Worm (Caenorhabditis elegans) whole organism, young adult: ENCODE data around the gene col-147.

ENCODE experiments used
- B0019.2 ChIP-seq: fragments of 200-800 bp; sonication (Bioruptor generic); conservative IDR thresholded peaks from 2 replicates; pipeline ENCODE4 v1.3.6; 2022; ENCODE audit warnings: missing genetic modification reagents, missing genetic modification characterization, missing compliant biosample characterization
- B0261.1 ChIP-seq: sonication (generic microtip); optimal IDR thresholded peaks from 2 replicates; lab custom pipeline; 2016; ENCODE audit warnings: mild to moderate bottlenecking, missing genetic modification characterization, moderate library complexity, missing compliant biosample characterization
- C06A6.2 ChIP-seq: fragments of 200-800 bp; sonication (Bioruptor generic); conservative IDR thresholded peaks from 2 replicates; pipeline ENCODE4 v1.3.6; 2022; ENCODE audit warnings: missing genetic modification characterization, missing compliant biosample characterization
- D2030.7 ChIP-seq: fragments of 200-800 bp; sonication (Bioruptor generic); IDR thresholded peaks from 2 replicates; pipeline ENCODE4 v1.3.6; 2022; ENCODE audit warnings: missing genetic modification reagents, missing genetic modification characterization, missing compliant biosample characterization
- F10E7.11 ChIP-seq: sonication (generic microtip); optimal IDR thresholded peaks from 2 replicates; lab custom pipeline; 2017; ENCODE audit warnings: mild to moderate bottlenecking, missing genetic modification characterization, moderate library complexity, missing compliant biosample characterization
- F23B12.7 ChIP-seq: sonication (generic microtip); optimal IDR thresholded peaks from 2 replicates; lab custom pipeline; 2017; ENCODE audit warnings: missing genetic modification characterization, mild to moderate bottlenecking, missing compliant biosample characterization, antibody characterized with exemption, moderate library complexity; ENCODE audit not compliant: insufficient read depth
- F33H1.4 ChIP-seq: fragments of 200-800 bp; sonication (Bioruptor generic); IDR thresholded peaks from 2 replicates; pipeline ENCODE4 v1.3.6; 2022; ENCODE audit warnings: missing genetic modification reagents, missing genetic modification characterization, missing compliant biosample characterization
- F39B2.1 ChIP-seq: fragments of 200-800 bp; sonication (Bioruptor generic); IDR thresholded peaks from 2 replicates; pipeline ENCODE4 v1.3.6; 2022; ENCODE audit warnings: missing genetic modification reagents, missing genetic modification characterization, missing compliant biosample characterization
- T26A5.8 ChIP-seq: sonication (generic microtip); optimal IDR thresholded peaks from 2 replicates; lab custom pipeline; 2016; ENCODE audit warnings: missing genetic modification characterization, missing compliant biosample characterization
- Y67H2A.10 ChIP-seq: fragments of 200-800 bp; sonication (Bioruptor generic); conservative IDR thresholded peaks from 2 replicates; pipeline ENCODE4 v1.3.6; 2022; ENCODE audit warnings: missing genetic modification reagents, missing genetic modification characterization, missing compliant biosample characterization
- aptf-2 ChIP-seq: fragments of 200-800 bp; sonication (Bioruptor generic); conservative IDR thresholded peaks from 2 replicates; pipeline ENCODE4 v1.3.6; 2022; ENCODE audit warnings: missing genetic modification reagents, missing genetic modification characterization, missing compliant biosample characterization
- atf-7 ChIP-seq: sonication (generic microtip); optimal IDR thresholded peaks from 2 replicates; lab custom pipeline; 2017; ENCODE audit warnings: mild to moderate bottlenecking, missing genetic modification characterization, missing compliant biosample characterization
- bed-1 ChIP-seq: fragments of 200-800 bp; sonication (Bioruptor generic); IDR thresholded peaks from 2 replicates; pipeline ENCODE4 v1.3.6; 2022; ENCODE audit warnings: missing genetic modification reagents, missing genetic modification characterization, missing compliant biosample characterization
- ccch-3 ChIP-seq: fragments of 200-800 bp; sonication (Bioruptor generic); optimal IDR thresholded peaks from 2 replicates; lab custom pipeline; 2018; ENCODE audit warnings: mild to moderate bottlenecking, missing genetic modification characterization, missing compliant biosample characterization
- ceh-100 ChIP-seq: fragments of 200-800 bp; sonication (Bioruptor generic); IDR thresholded peaks from 2 replicates; pipeline ENCODE4 v1.3.6; 2022; ENCODE audit warnings: missing genetic modification reagents, missing genetic modification characterization, missing compliant biosample characterization
- dpl-1 ChIP-seq: fragments of 150-350 bp; optimal IDR thresholded peaks from 2 replicates; lab custom pipeline; 2014; ENCODE audit warnings: missing biosample characterization, missing genetic modification reagents, missing genetic modification characterization
- efl-1 ChIP-seq: fragments of 150-350 bp; optimal IDR thresholded peaks from 2 replicates; lab custom pipeline; 2014; ENCODE audit warnings: missing biosample characterization, missing genetic modification reagents, missing genetic modification characterization
- egrh-3 ChIP-seq: fragments of 200-800 bp; sonication (Bioruptor generic); IDR thresholded peaks from 2 replicates; pipeline ENCODE4 v1.3.6; 2022; ENCODE audit warnings: missing genetic modification reagents, missing genetic modification characterization, missing compliant biosample characterization
- ekl-4 ChIP-seq: fragments of 200-800 bp; sonication (Bioruptor generic); IDR thresholded peaks from 2 replicates; pipeline ENCODE4 v1.3.6; 2022; ENCODE audit warnings: missing genetic modification reagents, missing genetic modification characterization, missing compliant biosample characterization
- ets-4 ChIP-seq: fragments of 200-800 bp; sonication (Bioruptor generic); optimal IDR thresholded peaks from 2 replicates; lab custom pipeline; 2018; ENCODE audit warnings: mild to moderate bottlenecking, missing genetic modification characterization, missing compliant biosample characterization
- him-1 ChIP-seq: sonication (generic microtip); optimal IDR thresholded peaks from 2 replicates; lab custom pipeline; 2016; ENCODE audit warnings: missing genotype, missing genetic modification reagents, missing genetic modification characterization, missing compliant biosample characterization
- hlh-12 ChIP-seq: sonication (generic microtip); optimal IDR thresholded peaks from 2 replicates; lab custom pipeline; 2016; ENCODE audit warnings: missing genetic modification characterization, missing compliant biosample characterization
- hmg-20 ChIP-seq: fragments of 200-800 bp; sonication (Bioruptor generic); IDR thresholded peaks from 2 replicates; pipeline ENCODE4 v1.3.6; 2022; ENCODE audit warnings: missing genetic modification reagents, missing genetic modification characterization, missing compliant biosample characterization
- hsf-1 ChIP-seq: fragments of 200-800 bp; sonication (Bioruptor generic); IDR thresholded peaks from 2 replicates; pipeline ENCODE4 v1.3.6; 2022; ENCODE audit warnings: missing genetic modification reagents, missing genetic modification characterization, missing compliant biosample characterization
- lin-54 ChIP-seq: fragments of 200-800 bp; sonication (Bioruptor generic); optimal IDR thresholded peaks from 2 replicates; lab custom pipeline; 2018; ENCODE audit warnings: mild to moderate bottlenecking, missing genetic modification characterization, missing compliant biosample characterization
- lsl-1 ChIP-seq: fragments of 200-800 bp; sonication (Bioruptor generic); optimal IDR thresholded peaks from 2 replicates; lab custom pipeline; 2018; ENCODE audit warnings: mild to moderate bottlenecking, missing genetic modification characterization, moderate library complexity, missing compliant biosample characterization
- madf-6 ChIP-seq: fragments of 200-800 bp; sonication (Bioruptor generic); IDR thresholded peaks from 2 replicates; pipeline ENCODE4 v1.3.6; 2022; ENCODE audit warnings: missing genetic modification reagents, missing genetic modification characterization, missing compliant biosample characterization
- madf-8 ChIP-seq: fragments of 200-800 bp; sonication (Bioruptor generic); conservative IDR thresholded peaks from 2 replicates; pipeline ENCODE4 v1.3.6; 2022; ENCODE audit warnings: missing genetic modification reagents, missing genetic modification characterization, missing compliant biosample characterization
- mel-28 ChIP-seq: sonication (generic microtip); optimal IDR thresholded peaks from 2 replicates; lab custom pipeline; 2016; ENCODE audit warnings: borderline replicate concordance, mild to moderate bottlenecking, missing genetic modification characterization, missing compliant biosample characterization
- nhr-120 ChIP-seq: fragments of 200-800 bp; sonication (Bioruptor generic); IDR thresholded peaks from 2 replicates; pipeline ENCODE4 v1.3.6; 2022; ENCODE audit warnings: missing genetic modification characterization, missing compliant biosample characterization
- nhr-27 ChIP-seq: fragments of 200-800 bp; sonication (Bioruptor generic); optimal IDR thresholded peaks from 2 replicates; lab custom pipeline; 2018; ENCODE audit warnings: mild to moderate bottlenecking, missing genetic modification characterization, moderate library complexity, missing compliant biosample characterization
- pha-4 ChIP-seq: fragments of 150-350 bp; sonication (generic microtip); optimal IDR thresholded peaks from 2 replicates; lab custom pipeline; 2014; ENCODE audit warnings: missing biosample characterization, missing genetic modification reagents, missing genetic modification characterization
- rpc-1 ChIP-seq, 2 experiments: fragments of 150-350 bp in 1 of 2; sonication (generic microtip) in 1 of 2; optimal IDR thresholded peaks; 2 replicates each; lab custom pipeline; 2014 to 2018; ENCODE audit warnings: missing biosample characterization in 1 of 2, missing genetic modification characterization in 1 of 2, missing genetic modification reagents in 1 of 2, missing genotype in 1 of 2
- sdz-38 ChIP-seq: sonication (generic microtip); optimal IDR thresholded peaks from 2 replicates; lab custom pipeline; 2016; ENCODE audit warnings: missing genotype, missing genetic modification characterization, missing compliant biosample characterization
- somi-1 ChIP-seq: fragments of 200-800 bp; sonication (Bioruptor generic); optimal IDR thresholded peaks from 2 replicates; lab custom pipeline; 2018; ENCODE audit warnings: mild to moderate bottlenecking, missing genetic modification characterization, missing compliant biosample characterization
- ztf-26 ChIP-seq: sonication (generic microtip); optimal IDR thresholded peaks from 2 replicates; lab custom pipeline; 2017; ENCODE audit warnings: missing genetic modification characterization, missing compliant biosample characterization
- ztf-3 ChIP-seq: fragments of 200-800 bp; sonication (Bioruptor generic); optimal IDR thresholded peaks from 2 replicates; lab custom pipeline; 2018; ENCODE audit warnings: mild to moderate bottlenecking, missing genetic modification characterization, missing compliant biosample characterization

col-147 gene

DNA sequence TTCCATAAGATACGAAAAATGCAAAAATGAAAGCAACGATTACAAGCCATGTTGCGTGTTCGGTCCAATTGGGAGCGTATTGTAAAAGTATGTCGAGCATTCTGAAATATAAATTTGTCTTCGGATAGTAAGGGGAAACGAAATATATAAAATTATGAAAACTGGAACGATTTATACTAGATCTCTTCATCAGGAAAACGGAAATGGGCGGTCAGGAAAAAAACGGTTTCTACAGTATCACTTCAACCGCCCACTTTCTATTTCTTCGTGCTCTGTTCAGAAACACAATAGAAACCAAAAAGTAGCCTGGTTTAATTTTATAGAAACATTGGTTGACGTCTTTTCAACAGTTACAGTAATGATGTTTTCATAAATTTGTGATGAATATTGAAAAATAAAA is 28.4 kb upstream of the col-147 start, which contains the start of gene pitr-4:
Gene pitr-4, minus strand, starts transcription at position 101 of the 400 bp plus-strand sequence.
- TF ChIP-seq him-1 (tag; lab: Kevin White, UChicago) (no peak), F39B2.1 (GFP tag; lab: Robert Waterston, UW) (no peak), B0019.2 (GFP tag; lab: Robert Waterston, UW) (no peak), ets-4 (GFP tag; lab: Kevin White, UChicago) (no peak), T26A5.8 (no peak), mel-28 (no peak), bed-1 (GFP tag; lab: Robert Waterston, UW) (no peak), madf-8 (GFP tag; lab: Robert Waterston, UW) (no peak), atf-7 (no peak)

DNA sequence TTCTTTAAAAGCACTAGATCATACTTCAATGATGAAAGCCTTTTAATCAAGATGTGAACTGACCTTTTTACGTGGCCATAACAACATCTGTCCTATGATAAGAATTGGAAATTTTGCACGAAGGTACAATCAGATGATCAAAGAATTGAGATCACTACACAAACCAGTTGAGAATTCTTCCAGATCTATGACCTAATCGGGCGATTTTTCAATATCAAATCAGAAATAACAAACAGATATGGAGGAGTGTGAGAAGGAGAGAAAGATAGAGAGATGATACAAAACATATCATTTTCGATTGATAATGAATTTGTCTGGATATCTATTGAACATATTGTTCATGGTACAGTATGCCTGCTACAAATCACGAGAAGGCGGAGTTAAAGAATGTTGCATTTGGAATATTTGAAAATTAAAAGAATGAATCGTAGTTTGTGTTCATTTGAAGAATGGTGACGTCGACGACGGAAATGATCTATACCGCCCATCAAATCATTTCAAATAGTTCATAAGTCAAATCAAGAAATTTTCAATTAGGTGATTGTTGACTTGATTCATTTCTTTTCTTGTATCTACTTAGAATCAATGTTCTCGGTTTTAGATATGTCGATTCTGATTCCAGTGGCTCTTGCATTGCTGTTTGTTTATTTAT is 21.1 kb upstream of the col-147 start, which contains the start of gene cyp-29A4:
Gene cyp-29A4, plus strand, starts transcription at position 602 of the 652 bp plus-strand sequence.
- TF ChIP-seq pha-4 (tag; lab: Kevin White, UChicago), result no peak

DNA sequence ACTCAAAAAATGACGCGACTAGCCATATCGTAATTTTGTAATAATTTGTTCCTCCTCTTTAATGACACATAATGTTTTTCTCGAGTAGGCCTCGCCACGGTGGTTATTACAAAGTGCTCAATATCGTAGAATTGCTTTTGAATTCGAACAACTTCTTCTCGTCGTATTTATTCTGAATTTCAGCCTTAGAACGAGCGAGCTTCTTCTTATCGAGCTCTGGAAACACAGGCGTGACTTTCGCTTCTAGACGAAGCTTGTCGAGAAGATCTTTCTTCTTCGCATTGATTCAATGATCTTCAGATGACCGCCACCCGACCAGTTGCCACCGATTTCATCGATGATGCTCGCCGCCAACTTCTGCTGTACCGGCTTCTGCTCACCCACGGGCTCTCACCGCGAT is 18.2 kb upstream of the col-147 start, which contains the start of gene T06E4.21:
Gene T06E4.21, plus strand, starts transcription at position 301 of the 400 bp plus-strand sequence.
- TF ChIP-seq sdz-38 (tag; lab: Kevin White, UChicago) (no peak), egrh-3 (GFP tag; lab: Robert Waterston, UW) (no peak), F33H1.4 (GFP tag; lab: Robert Waterston, UW) (no peak), somi-1 (no peak), ceh-100 (GFP tag; lab: Robert Waterston, UW) (no peak), F10E7.11 (tag; lab: Kevin White, UChicago) (no peak), C06A6.2 (GFP tag; lab: Robert Waterston, UW) (no peak), hlh-12 (tag; lab: Kevin White, UChicago) (no peak), ekl-4 (GFP tag; lab: Robert Waterston, UW) (no peak), aptf-2 (no peak), B0261.1 (tag; lab: Kevin White, UChicago) (no peak), rpc-1 (optimal IDR thresholded peaks at IDR 0.05; lab: Kevin White, UChicago) (no peak), rpc-1 (tag; optimal IDR thresholded peaks at IDR 0.05; lab: Kevin White, UChicago) (no peak), nhr-27 (tag; lab: Kevin White, UChicago) (no peak), mel-28 (no peak), him-1 (tag; lab: Kevin White, UChicago) (no peak), hsf-1 (no peak), ztf-26 (tag; lab: Kevin White, UChicago) (no peak), F23B12.7 (tag; lab: Kevin White, UChicago) (no peak), ztf-3 (no peak)
- TF ChIP-seq, all 124 proteins: peak for 0

DNA sequence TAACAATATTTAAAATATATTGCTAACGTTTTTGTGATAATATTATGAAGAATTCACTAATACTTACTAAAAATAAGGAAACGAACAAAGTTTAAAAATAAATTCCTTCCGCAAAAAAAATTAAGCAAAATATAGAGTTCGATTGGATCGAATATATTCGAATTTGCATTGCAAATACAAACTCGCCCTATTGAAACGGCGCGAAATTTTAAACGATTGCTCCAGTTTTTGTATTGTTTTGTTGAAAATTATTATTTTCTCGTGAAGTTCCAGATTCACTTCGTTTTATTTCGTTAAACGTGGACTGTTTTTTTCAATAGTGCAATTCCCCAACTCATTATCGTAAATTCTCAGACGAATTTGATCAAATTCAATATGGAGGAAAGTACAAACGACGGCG is 12.4 kb upstream of the col-147 start, which contains the start of the genes atl-1 and hcp-2:
Gene atl-1, minus strand, starts transcription at position 89 of the 400 bp plus-strand sequence.
Gene hcp-2, plus strand, starts transcription at position 353 of the 400 bp plus-strand sequence.
- TF ChIP-seq efl-1 (GFP tag; lab: Kevin White, UChicago), result peak; percentile 74
- TF ChIP-seq nhr-120 (GFP tag; lab: Robert Waterston, UW), result no peak
- 0 out of 2 replicates have a peak, but pooled peaks have one; percentile 14 for TF ChIP-seq D2030.7 (GFP tag; lab: Robert Waterston, UW)
- no peak for TF ChIP-seq ccch-3 (GFP tag; lab: Kevin White, UChicago)
- TF ChIP-seq aptf-2, result no peak
- TF ChIP-seq madf-6 (GFP tag; lab: Robert Waterston, UW), result peak; percentile 48; the same call in 1 of the 2 replicates
- peak; percentile 3 for TF ChIP-seq lin-54 (GFP tag; lab: Kevin White, UChicago)
- no peak for TF ChIP-seq nhr-27 (tag; lab: Kevin White, UChicago)
- peak; percentile 34 for TF ChIP-seq dpl-1 (GFP tag; lab: Kevin White, UChicago)
- TF ChIP-seq hmg-20 (GFP tag; lab: Robert Waterston, UW), result no peak
- TF ChIP-seq ztf-3, result no peak
- no peak for TF ChIP-seq F23B12.7 (tag; lab: Kevin White, UChicago)
- peak; percentile 26 for TF ChIP-seq lsl-1 (GFP tag; lab: Kevin White, UChicago)
- TF ChIP-seq Y67H2A.10 (GFP tag; lab: Robert Waterston, UW), result no peak
